Worm (Caenorhabditis elegans) whole organism, L1 larva: ENCODE measurements around the gene col-108.
A peak's percentile ranks its signal among the peaks of the same experiment; 100 is the strongest.

ENCODE experiments used
- F16B12.6 ChIP-seq: fragments of 150-350 bp; optimal IDR thresholded peaks from 2 replicates; lab custom pipeline; 2014; ENCODE audit warnings: missing biosample characterization, missing genetic modification characterization
- aha-1 ChIP-seq: fragments of 150-350 bp; optimal IDR thresholded peaks from 2 replicates; lab custom pipeline; 2014; ENCODE audit warnings: missing biosample characterization, missing genetic modification characterization
- alr-1 ChIP-seq: fragments of 200-800 bp; sonication (Bioruptor generic); optimal IDR thresholded peaks from 2 replicates; lab custom pipeline; 2018; ENCODE audit warnings: borderline replicate concordance, mild to moderate bottlenecking, missing genetic modification characterization, missing compliant biosample characterization
- aly-2 ChIP-seq: fragments of 150-350 bp; optimal IDR thresholded peaks from 2 replicates; lab custom pipeline; 2014; ENCODE audit warnings: missing biosample characterization, missing genetic modification characterization
- blmp-1 ChIP-seq: fragments of 150-350 bp; optimal IDR thresholded peaks from 2 replicates; lab custom pipeline; 2014; ENCODE audit warnings: missing biosample characterization, missing genetic modification characterization
- ceh-88 ChIP-seq: fragments of 200-800 bp; sonication (Bioruptor generic); IDR thresholded peaks from 2 replicates; pipeline ENCODE4 v1.3.6; 2022; ENCODE audit warnings: missing genetic modification characterization, missing compliant biosample characterization
- ceh-90 ChIP-seq: sonication (generic microtip); optimal IDR thresholded peaks from 2 replicates; lab custom pipeline; 2016; ENCODE audit warnings: missing genetic modification characterization, missing compliant biosample characterization
- ces-1 ChIP-seq: fragments of 150-350 bp; optimal IDR thresholded peaks from 2 replicates; lab custom pipeline; 2014; ENCODE audit warnings: missing biosample characterization, missing genetic modification reagents, missing genetic modification characterization
- dpl-1 ChIP-seq, 3 experiments: fragments of 150-350 bp in 2 of 3; sonication (generic microtip) in 1 of 3; optimal IDR thresholded peaks; 2 replicates each; lab custom pipeline; 2014 to 2017; ENCODE audit warnings: missing biosample characterization in 3 of 3, missing genetic modification characterization in 3 of 3, missing genetic modification reagents in 3 of 3
- efl-1 ChIP-seq, 4 experiments: fragments of 150-350 bp; optimal IDR thresholded peaks in 3 of 4; peaks in 1 of 4; 1 replicate in 1 of 4; 2 replicates in 3 of 4; lab custom pipeline; 2014; ENCODE audit warnings: missing biosample characterization in 2 of 4, missing genetic modification characterization in 2 of 4, missing genetic modification reagents in 2 of 4
- elt-2 ChIP-seq: sonication (generic microtip); optimal IDR thresholded peaks from 2 replicates; lab custom pipeline; 2016; ENCODE audit warnings: missing genetic modification characterization, mild to moderate bottlenecking, inconsistent platforms, missing compliant biosample characterization, missing genetic modification reagents
- fkh-10 ChIP-seq: sonication (generic microtip); optimal IDR thresholded peaks from 2 replicates; lab custom pipeline; 2017; ENCODE audit warnings: missing biosample characterization, missing genetic modification reagents, missing genetic modification characterization
- fos-1 ChIP-seq: fragments of 150-350 bp; optimal IDR thresholded peaks from 2 replicates; lab custom pipeline; 2014; ENCODE audit warnings: missing biosample characterization, missing genetic modification characterization
- grh-1 ChIP-seq: fragments of 200-800 bp; sonication (Bioruptor generic); IDR thresholded peaks from 2 replicates; pipeline ENCODE4 v1.3.6; 2022; ENCODE audit warnings: missing genetic modification reagents, missing genetic modification characterization, missing compliant biosample characterization
- hlh-17 ChIP-seq: fragments of 200-800 bp; sonication (Bioruptor generic); optimal IDR thresholded peaks from 2 replicates; lab custom pipeline; 2018; ENCODE audit warnings: missing genetic modification characterization, mild to moderate bottlenecking, missing compliant biosample characterization, moderate library complexity, borderline replicate concordance
- hpl-2 ChIP-seq: fragments of 150-350 bp; optimal IDR thresholded peaks from 2 replicates; lab custom pipeline; 2014; ENCODE audit warnings: missing biosample characterization, missing genetic modification reagents, missing genetic modification characterization
- irx-1 ChIP-seq: sonication (generic microtip); optimal IDR thresholded peaks from 2 replicates; lab custom pipeline; 2016; ENCODE audit warnings: missing genetic modification characterization, missing compliant biosample characterization
- lin-35 ChIP-seq, 2 experiments: fragments of 150-350 bp; optimal IDR thresholded peaks; 2 replicates each; lab custom pipeline; 2014; ENCODE audit warnings: missing biosample characterization in 2 of 2, missing genetic modification characterization in 2 of 2, missing genetic modification reagents in 2 of 2
- lin-39 ChIP-seq: fragments of 150-350 bp; optimal IDR thresholded peaks from 2 replicates; lab custom pipeline; 2014; ENCODE audit warnings: missing biosample characterization, missing genetic modification reagents, missing genetic modification characterization
- lsy-2 ChIP-seq, 2 experiments: fragments of 150-350 bp; optimal IDR thresholded peaks; 2 replicates each; lab custom pipeline; 2014; ENCODE audit warnings: missing biosample characterization in 2 of 2, missing genetic modification characterization in 2 of 2
- mdl-1 ChIP-seq, 2 experiments: fragments of 150-350 bp; optimal IDR thresholded peaks; 2 replicates each; lab custom pipeline; 2014 to 2017; ENCODE audit warnings: missing biosample characterization in 2 of 2, missing genetic modification characterization in 2 of 2, inconsistent platforms in 1 of 2
- mep-1 ChIP-seq: fragments of 150-350 bp; optimal IDR thresholded peaks from 2 replicates; lab custom pipeline; 2014; ENCODE audit warnings: missing biosample characterization, missing genetic modification characterization
- nhr-20 ChIP-seq: sonication (generic microtip); optimal IDR thresholded peaks from 2 replicates; lab custom pipeline; 2016; ENCODE audit warnings: mild to moderate bottlenecking, missing genetic modification characterization, missing compliant biosample characterization
- nhr-28 ChIP-seq: fragments of 150-350 bp; optimal IDR thresholded peaks from 2 replicates; lab custom pipeline; 2014; ENCODE audit warnings: missing biosample characterization, missing genetic modification characterization
- nhr-47 ChIP-seq: sonication (generic microtip); optimal IDR thresholded peaks from 2 replicates; lab custom pipeline; 2016; ENCODE audit warnings: mild to moderate bottlenecking, missing genetic modification characterization, moderate library complexity, missing compliant biosample characterization
- nhr-71 ChIP-seq: sonication (generic microtip); optimal IDR thresholded peaks from 2 replicates; lab custom pipeline; 2016; ENCODE audit warnings: mild to moderate bottlenecking, missing genetic modification characterization, moderate library complexity, missing compliant biosample characterization
- nhr-85 ChIP-seq: sonication (generic microtip); peaks from one replicate; lab custom pipeline; 2016; ENCODE audit warnings: missing genetic modification characterization, inconsistent platforms, missing compliant biosample characterization
- pax-3 ChIP-seq: fragments of 200-800 bp; sonication (Bioruptor generic); optimal IDR thresholded peaks from 2 replicates; lab custom pipeline; 2018; ENCODE audit warnings: mild to moderate bottlenecking, missing genetic modification characterization, moderate library complexity, missing compliant biosample characterization
- rnt-1 ChIP-seq: sonication (generic microtip); optimal IDR thresholded peaks from 2 replicates; lab custom pipeline; 2016; ENCODE audit warnings: mild to moderate bottlenecking, missing genetic modification characterization, moderate library complexity, missing compliant biosample characterization
- skn-1 ChIP-seq: fragments of 150-350 bp; optimal IDR thresholded peaks from 2 replicates; lab custom pipeline; 2014; ENCODE audit warnings: missing biosample characterization, missing genetic modification characterization
- snpc-4 ChIP-seq: fragments of 150-350 bp; optimal IDR thresholded peaks from 2 replicates; lab custom pipeline; 2014; ENCODE audit warnings: missing biosample characterization, missing genetic modification characterization
- snu-23 ChIP-seq: sonication (generic microtip); optimal IDR thresholded peaks from 2 replicates; lab custom pipeline; 2016; ENCODE audit warnings: missing genetic modification characterization, missing compliant biosample characterization
- sox-4 ChIP-seq: sonication (generic microtip); optimal IDR thresholded peaks from 2 replicates; lab custom pipeline; 2016; ENCODE audit warnings: missing genetic modification characterization, missing compliant biosample characterization
- sptf-1 ChIP-seq: fragments of 150-350 bp; optimal IDR thresholded peaks from 2 replicates; lab custom pipeline; 2014; ENCODE audit warnings: missing biosample characterization, missing genetic modification characterization
- swsn-7 ChIP-seq: sonication (generic microtip); optimal IDR thresholded peaks from 2 replicates; lab custom pipeline; 2016; ENCODE audit warnings: missing genetic modification characterization, missing compliant biosample characterization
- unc-30 ChIP-seq: sonication (generic microtip); optimal IDR thresholded peaks from 2 replicates; lab custom pipeline; 2017; ENCODE audit warnings: missing biosample characterization, missing genetic modification characterization
- unc-98 ChIP-seq: fragments of 200-800 bp; sonication (Bioruptor generic); IDR thresholded peaks from 2 replicates; pipeline ENCODE4 v1.3.6; 2022; ENCODE audit warnings: missing genetic modification characterization, missing compliant biosample characterization
- xbp-1 ChIP-seq: sonication (generic microtip); optimal IDR thresholded peaks from 2 replicates; lab custom pipeline; 2016; ENCODE audit warnings: missing genetic modification characterization, missing compliant biosample characterization
- zag-1 ChIP-seq: fragments of 150-350 bp; optimal IDR thresholded peaks from 2 replicates; lab custom pipeline; 2014; ENCODE audit warnings: missing biosample characterization, missing genetic modification characterization
- ztf-11 ChIP-seq, 2 experiments: sonication (generic microtip); optimal IDR thresholded peaks; 2 replicates each; lab custom pipeline; 2016 to 2017; ENCODE audit warnings: missing genetic modification characterization in 2 of 2, missing biosample characterization in 1 of 2, missing compliant biosample characterization in 1 of 2

The col-108 gene

ce11 chrIV:1738892-1739291, 29.5 kb upstream of the col-108 start (continued):
- TF ChIP-seq ceh-90 (tag; lab: Kevin White, UChicago) (no peak), alr-1 (tag; lab: Kevin White, UChicago) (no peak), fkh-10 (GFP tag; lab: Kevin White, UChicago) (no peak), xbp-1 (tag; lab: Kevin White, UChicago) (no peak), skn-1 (tag; lab: Kevin White, UChicago) (no peak), swsn-7 (tag; lab: Kevin White, UChicago) (peak; percentile 35)

- TF ChIP-seq snu-23 (peak; percentile 9), blmp-1 (peak; percentile 58), zag-1 (tag; lab: Kevin White, UChicago) (no peak), efl-1 (optimal IDR thresholded peaks at IDR 0.05; lab: Kevin White, UChicago) (peak; percentile 3 to 4), efl-1 (GFP tag; optimal IDR thresholded peaks at IDR 0.05 in 1 of 2; lab: Kevin White, UChicago) (peak; percentile 19 to 79), nhr-85 (tag; lab: Kevin White, UChicago) (peak; percentile 37), lin-35 (GFP tag; optimal IDR thresholded peaks at IDR 0.05; lab: Kevin White, UChicago) (peak in 1 of 2 experiments; percentile 2), rnt-1 (tag; lab: Kevin White, UChicago) (peak; percentile 25), skn-1 (tag; lab: Kevin White, UChicago) (no peak), nhr-28 (tag; lab: Kevin White, UChicago) (no peak), mdl-1 (tag; optimal IDR thresholded peaks at IDR 0.05; lab: Kevin White, UChicago) (peak in 1 of 2 experiments; percentile 23), dpl-1 (GFP tag; optimal IDR thresholded peaks at IDR 0.05; lab: Kevin White, UChicago) (peak; percentile 7 to 13 (median 11)), F16B12.6 (tag; lab: Kevin White, UChicago) (peak; percentile 41)
Observed at ce11 chrIV:1739366-1740104, 28.9 kb upstream of the col-108 start.

ce11 chrIV:1740105-1741023, 28.0 kb upstream of the col-108 start, which contains the start of gene ptpn-22:
Gene ptpn-22 (minus strand): TSS chrIV:1740262.
- no peak for TF ChIP-seq aly-2 (tag; lab: Kevin White, UChicago)
- no peak for TF ChIP-seq nhr-47 (tag; lab: Kevin White, UChicago)
- peak; percentile 5 for TF ChIP-seq nhr-85 (tag; lab: Kevin White, UChicago)

ce11 chrIV:1745453-1746051, 22.8 kb upstream of the col-108 start, which contains the start of the genes Y41D4A.6 and Y41D4A.4:
Gene Y41D4A.6 (minus strand): TSS chrIV:1745503.
Gene Y41D4A.4 (plus strand): TSS chrIV:1746001.
- TF ChIP-seq fos-1 (tag; lab: Kevin White, UChicago) (peak; percentile 78), irx-1 (tag; lab: Kevin White, UChicago) (peak; percentile 44), snpc-4 (tag; lab: Kevin White, UChicago) (peak; percentile 54), mep-1 (tag; lab: Kevin White, UChicago) (peak; percentile 64), swsn-7 (tag; lab: Kevin White, UChicago) (peak; percentile 86), mdl-1 (tag; optimal IDR thresholded peaks at IDR 0.05; lab: Kevin White, UChicago) (peak in 1 of 2 experiments; percentile 86), ceh-88 (peak; percentile 73; the same call in 1 of the 2 replicates), lsy-2 (tag; optimal IDR thresholded peaks at IDR 0.05; lab: Kevin White, UChicago) (peak; percentile 71 to 86), hpl-2 (GFP tag; lab: Kevin White, UChicago) (peak; percentile 46), nhr-71 (peak; percentile 94), unc-30 (tag; lab: Kevin White, UChicago) (no peak), aha-1 (tag; lab: Kevin White, UChicago) (no peak), grh-1 (GFP tag; lab: Robert Waterston, UW) (peak; percentile 26; the same call in 1 of the 2 replicates), nhr-28 (tag; lab: Kevin White, UChicago) (no peak), sptf-1 (no peak), dpl-1 (GFP tag; optimal IDR thresholded peaks at IDR 0.05; lab: Kevin White, UChicago) (peak; percentile 71 to 78 (median 75)), lin-39 (tag; lab: Kevin White, UChicago) (no peak), rnt-1 (tag; lab: Kevin White, UChicago) (peak; percentile 95), sox-4 (peak; percentile 78), nhr-47 (tag; lab: Kevin White, UChicago) (peak; percentile 91), hlh-17 (no peak), unc-98 (GFP tag; lab: Robert Waterston, UW) (peak; percentile 83), skn-1 (tag; lab: Kevin White, UChicago) (peak; percentile 70), nhr-20 (tag; lab: Kevin White, UChicago) (peak; percentile 88), ztf-11 (tag; optimal IDR thresholded peaks at IDR 0.05; lab: Kevin White, UChicago) (peak in 1 of 2 experiments; percentile 89), elt-2 (tag; lab: Kevin White, UChicago) (peak; percentile 8), ces-1 (GFP tag; lab: Kevin White, UChicago) (no peak), pax-3 (tag; lab: Kevin White, UChicago) (peak; percentile 92)
